Fruit fly (Drosophila melanogaster) whole organism, wandering third instar larva: ENCODE data around the gene Lipt2.
A peak's percentile ranks its signal among the peaks of the same experiment; 100 is the strongest.

ENCODE experiments used
- Abd-B ChIP-seq: fragments of >200 bp; optimal IDR thresholded peaks from 2 replicates; lab custom pipeline; 2017; ENCODE audit warnings: missing biosample characterization, missing genetic modification characterization
- Dfd ChIP-seq: fragments of >200 bp; optimal IDR thresholded peaks from 2 replicates; lab custom pipeline; 2017; ENCODE audit warnings: missing biosample characterization, missing genetic modification characterization
- GATAd ChIP-seq: sonication (Bioruptor generic); optimal IDR thresholded peaks from 2 replicates; lab custom pipeline; 2016; ENCODE audit warnings: missing biosample characterization, missing genetic modification characterization
- HLH106 ChIP-seq: fragments of 200-800 bp; optimal IDR thresholded peaks from 3 replicates; lab custom pipeline; 2019; ENCODE audit warnings: missing biosample characterization, mild to moderate bottlenecking, missing genetic modification characterization, moderate library complexity
- Hnf4 ChIP-seq: fragments of 200-800 bp; sonication (Bioruptor generic); optimal IDR thresholded peaks from 2 replicates; lab custom pipeline; 2016; ENCODE audit warnings: missing biosample characterization, mild to moderate bottlenecking, missing genetic modification characterization
- Hr78 ChIP-seq: fragments of >200 bp; optimal IDR thresholded peaks from 2 replicates; lab custom pipeline; 2017; ENCODE audit warnings: missing biosample characterization, missing genetic modification characterization
- Hr83 ChIP-seq: fragments of 200-300 bp; sonication (Bioruptor generic); optimal IDR thresholded peaks from 2 replicates; lab custom pipeline; 2016; ENCODE audit warnings: missing biosample characterization, mild to moderate bottlenecking, missing genetic modification characterization, moderate library complexity; ENCODE audit not compliant: poor library complexity, severe bottlenecking
- Mio ChIP-seq: sonication (Bioruptor generic); optimal IDR thresholded peaks from 2 replicates; lab custom pipeline; 2016; ENCODE audit warnings: missing biosample characterization, missing genetic modification characterization
- Myc ChIP-seq: fragments of >200 bp; optimal IDR thresholded peaks from 2 replicates; lab custom pipeline; 2017
- Rel ChIP-seq, 2 experiments: fragments of 200-800 bp; sonication (Bioruptor generic) in 1 of 2; optimal IDR thresholded peaks; 2 replicates in 1 of 2; 3 replicates in 1 of 2; lab custom pipeline; 2016 to 2019; ENCODE audit warnings: mild to moderate bottlenecking in 2 of 2, missing biosample characterization in 2 of 2, missing genetic modification characterization in 2 of 2, moderate library complexity in 1 of 2
- Sp1 ChIP-seq: fragments of 200-800 bp; sonication (Bioruptor generic); optimal IDR thresholded peaks from 3 replicates; lab custom pipeline; 2019; ENCODE audit warnings: missing biosample characterization, mild to moderate bottlenecking, missing genetic modification characterization, moderate library complexity
- brk ChIP-seq: fragments of 200-800 bp; sonication (Bioruptor generic); optimal IDR thresholded peaks from 2 replicates; lab custom pipeline; 2016; ENCODE audit warnings: missing biosample characterization, mild to moderate bottlenecking, missing genetic modification characterization
- foxo ChIP-seq, 2 experiments: fragments of 200-800 bp; sonication (Bioruptor generic); optimal IDR thresholded peaks; 2 replicates in 1 of 2; 3 replicates in 1 of 2; lab custom pipeline; 2016 to 2017; ENCODE audit warnings: missing biosample characterization in 2 of 2, missing genetic modification characterization in 2 of 2
- psq ChIP-seq: fragments of 200-800 bp; sonication (Bioruptor generic); optimal IDR thresholded peaks from 3 replicates; lab custom pipeline; 2017; ENCODE audit warnings: missing biosample characterization, mild to moderate bottlenecking, missing genetic modification characterization, moderate library complexity
- rgr ChIP-seq: fragments of 200-800 bp; sonication (Bioruptor generic); optimal IDR thresholded peaks from 3 replicates; lab custom pipeline; 2016; ENCODE audit warnings: missing biosample characterization, mild to moderate bottlenecking, missing genetic modification characterization

Gene Lipt2

dm6 chr3R:4387490-4387889 is 49.6 kb downstream of the Lipt2 start, which contains the start of gene tub:
Gene tub, plus strand, starts transcription at chr3R:4387742.
- TF ChIP-seq Mio (GFP tag; lab: Kevin White, UChicago): no peak
- peak; percentile 23 for TF ChIP-seq psq (GFP tag; lab: Kevin White, UChicago)
- TF ChIP-seq HLH106: peak; percentile 59
- TF ChIP-seq brk (GFP tag; lab: Kevin White, UChicago): no peak
- TF ChIP-seq Abd-B (GFP tag; lab: Kevin White, UChicago): no peak
- peak; percentile 51 for TF ChIP-seq Hnf4 (GFP tag; lab: Kevin White, UChicago)
- peak; percentile 25 for TF ChIP-seq Myc (lab: Kevin White, UChicago)
- no peak for TF ChIP-seq GATAd
- peak; percentile 35 for TF ChIP-seq rgr (GFP tag; lab: Kevin White, UChicago)
- TF ChIP-seq Hr83 (GFP tag; lab: Kevin White, UChicago): peak; percentile 7
- TF ChIP-seq Sp1 (GFP tag; lab: Kevin White, UChicago): peak; percentile 41
- no peak for TF ChIP-seq Dfd (GFP tag; lab: Kevin White, UChicago)
- TF ChIP-seq Rel (GFP tag; optimal IDR thresholded peaks at IDR 0.05; lab: Kevin White, UChicago): no peak
- peak; percentile 90 for TF ChIP-seq Rel (tag; optimal IDR thresholded peaks at IDR 0.05; lab: Kevin White, UChicago)
- TF ChIP-seq foxo (GFP tag; optimal IDR thresholded peaks at IDR 0.05; lab: Kevin White, UChicago): peak in 1 of 2 experiments; percentile 44
- no peak for TF ChIP-seq Hr78
- TF ChIP-seq, all 38 proteins: peak for 9
